Worm (Caenorhabditis elegans): ENCODE data around the gene H03A11.2.
A peak's percentile ranks its signal among the peaks of the same experiment; 100 is the strongest.

Gene H03A11.2

DNA sequence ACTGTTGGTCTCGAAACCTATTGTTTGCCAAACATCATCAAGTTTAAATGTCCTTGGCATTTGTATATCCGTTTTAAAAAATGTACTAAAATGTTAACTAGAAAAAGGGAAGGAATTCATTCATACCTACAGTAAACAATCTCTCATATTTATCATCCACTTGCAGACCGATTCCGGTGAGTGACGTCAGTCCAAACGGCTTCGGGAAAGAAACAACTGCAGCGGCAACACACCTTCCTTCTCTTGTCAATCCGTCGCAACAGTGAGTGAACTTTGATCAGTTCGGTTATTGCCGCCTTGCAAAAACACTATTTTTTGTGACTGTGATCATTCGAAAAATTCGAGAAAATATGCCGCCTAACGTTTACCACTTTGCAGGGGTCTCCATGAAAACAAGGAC is 33.7 kb upstream of the H03A11.2 start (continued):
- peak; percentile 21 for TF ChIP-seq tbx-2 (tag; optimal IDR thresholded peaks at IDR 0.05)
- TF ChIP-seq C16A3.4 (tag; optimal IDR thresholded peaks at IDR 0.05) = no peak
- no peak for TF ChIP-seq xbp-1 (tag; optimal IDR thresholded peaks at IDR 0.05)
- TF ChIP-seq egl-13 (tag; optimal IDR thresholded peaks at IDR 0.05) = no peak
- TF ChIP-seq nhr-71 (tag; optimal IDR thresholded peaks at IDR 0.05) = peak; percentile 45
- no peak for TF ChIP-seq swsn-7 (tag; optimal IDR thresholded peaks at IDR 0.05)
- no peak for TF ChIP-seq efl-1 (optimal IDR thresholded peaks at IDR 0.05)
- TF ChIP-seq efl-1 (GFP tag; optimal IDR thresholded peaks at IDR 0.05 in 1 of 2) = no peak
- TF ChIP-seq fkh-4 (tag; optimal IDR thresholded peaks at IDR 0.05; ENCODE audit: borderline replicate concordance) = no peak
- peak; percentile 56 for TF ChIP-seq nhr-19 (GFP tag; conservative IDR thresholded peaks at IDR 0.05)
- no peak for TF ChIP-seq nhr-47 (tag; optimal IDR thresholded peaks at IDR 0.05)
- TF ChIP-seq hlh-4 (tag; optimal IDR thresholded peaks at IDR 0.05) = no peak
- TF ChIP-seq aha-1 (tag; optimal IDR thresholded peaks at IDR 0.05) = no peak
- TF ChIP-seq dpl-1 (GFP tag; optimal IDR thresholded peaks at IDR 0.05) = no peak
- TF ChIP-seq hpl-2 (GFP tag; optimal IDR thresholded peaks at IDR 0.05) = no peak
- no peak for TF ChIP-seq nhr-28 (tag; optimal IDR thresholded peaks at IDR 0.05)
- TF ChIP-seq ama-1 (optimal IDR thresholded peaks at IDR 0.05) = no peak
- TF ChIP-seq efl-3 (GFP tag; optimal IDR thresholded peaks at IDR 0.05) = no peak
- no peak for TF ChIP-seq sptf-1 (tag; optimal IDR thresholded peaks at IDR 0.05)
- TF ChIP-seq nhr-20 (tag; optimal IDR thresholded peaks at IDR 0.05) = peak; percentile 76
- no peak for TF ChIP-seq ceh-63 (GFP tag; optimal IDR thresholded peaks at IDR 0.05)
- peak; percentile 61 for TF ChIP-seq nhr-90 (tag; optimal IDR thresholded peaks at IDR 0.05; ENCODE audit: poor library complexity)
- no peak for TF ChIP-seq sup-37 (GFP tag; optimal IDR thresholded peaks at IDR 0.05)
- no peak for TF ChIP-seq mef-2 (tag; optimal IDR thresholded peaks at IDR 0.05)
- TF ChIP-seq ceh-82 (tag; optimal IDR thresholded peaks at IDR 0.05) = no peak
- TF ChIP-seq alr-1 (tag; optimal IDR thresholded peaks at IDR 0.05; ENCODE audit: borderline replicate concordance) = no peak
- TF ChIP-seq fkh-8 (tag; optimal IDR thresholded peaks at IDR 0.05) = no peak
- no peak for TF ChIP-seq tlp-1 (tag; optimal IDR thresholded peaks at IDR 0.05)
- TF ChIP-seq rnt-1 (tag; optimal IDR thresholded peaks at IDR 0.05) = no peak
- no peak for TF ChIP-seq lin-15B (tag; optimal IDR thresholded peaks at IDR 0.05)
- no peak for TF ChIP-seq pax-3 (tag; optimal IDR thresholded peaks at IDR 0.05)
- TF ChIP-seq ztf-11 (tag; optimal IDR thresholded peaks at IDR 0.05) = no peak
- no peak for TF ChIP-seq mab-9 (GFP tag; IDR thresholded peaks at IDR 0.05)
- TF ChIP-seq unc-86 (tag; optimal IDR thresholded peaks at IDR 0.05) = no peak
- no peak for TF ChIP-seq lin-39 (tag; optimal IDR thresholded peaks at IDR 0.05)
- peak in 1 of 2 experiments; percentile 2 for TF ChIP-seq lin-35 (GFP tag; optimal IDR thresholded peaks at IDR 0.05)
- TF ChIP-seq pag-3 (tag; optimal IDR thresholded peaks at IDR 0.05; ENCODE audit: borderline replicate concordance, insufficient read depth) = no peak
- TF ChIP-seq irx-1 (tag; optimal IDR thresholded peaks at IDR 0.05) = peak; percentile 8
- no peak for TF ChIP-seq vab-15 (tag; optimal IDR thresholded peaks at IDR 0.05)
- peak; percentile 55 for TF ChIP-seq blmp-1 (tag; optimal IDR thresholded peaks at IDR 0.05)
- TF ChIP-seq lin-14 (GFP tag; optimal IDR thresholded peaks at IDR 0.05) = peak; percentile 38
- no peak for TF ChIP-seq unc-30 (tag; optimal IDR thresholded peaks at IDR 0.05)
- TF ChIP-seq Y116A8C.19 (tag; optimal IDR thresholded peaks at IDR 0.05; ENCODE audit: borderline replicate concordance) = no peak
- TF ChIP-seq elt-2 (tag; optimal IDR thresholded peaks at IDR 0.05) = no peak

ce11 chrX:15262875-15263274 is 32.4 kb upstream of the H03A11.2 start:
- TF ChIP-seq pqm-1 (tag; optimal IDR thresholded peaks at IDR 0.05) (no peak), mef-2 (tag; optimal IDR thresholded peaks at IDR 0.05) (no peak), C34B4.2 (tag; optimal IDR thresholded peaks at IDR 0.05) (no peak), dpl-1 (GFP tag; optimal IDR thresholded peaks at IDR 0.05) (no peak), ama-1 (optimal IDR thresholded peaks at IDR 0.05) (no peak), ceh-63 (GFP tag; optimal IDR thresholded peaks at IDR 0.05) (no peak), lir-3 (tag; optimal IDR thresholded peaks at IDR 0.05; ENCODE audit: poor library complexity) (no peak), nhr-11 (tag; optimal IDR thresholded peaks at IDR 0.05) (no peak), C04F5.9 (tag; optimal IDR thresholded peaks at IDR 0.05) (no peak), aly-2 (tag; optimal IDR thresholded peaks at IDR 0.05) (no peak), egl-27 (tag; optimal IDR thresholded peaks at IDR 0.05) (no peak), nhr-47 (tag; optimal IDR thresholded peaks at IDR 0.05) (no peak), unc-86 (tag; optimal IDR thresholded peaks at IDR 0.05) (no peak), tlp-1 (tag; optimal IDR thresholded peaks at IDR 0.05) (no peak), skn-1 (tag; optimal IDR thresholded peaks at IDR 0.05) (no peak), rnt-1 (tag; optimal IDR thresholded peaks at IDR 0.05) (no peak), dsc-1 (tag; optimal IDR thresholded peaks at IDR 0.05) (no peak), unc-130 (tag; optimal IDR thresholded peaks at IDR 0.05) (no peak), elt-2 (tag; optimal IDR thresholded peaks at IDR 0.05) (no peak), nhr-19 (GFP tag; conservative IDR thresholded peaks at IDR 0.05) (no peak)

Data from whole organism, L1 larva.